Worm (Caenorhabditis elegans) whole organism, L1 larva: Measurements from ENCODE around the gene ptr-18.

ENCODE experiments used
- blmp-1 ChIP-seq: fragments of 150-350 bp; optimal IDR thresholded peaks from 2 replicates; lab custom pipeline; 2014; ENCODE audit warnings: missing biosample characterization, missing genetic modification characterization
- dpl-1 ChIP-seq, 3 experiments: fragments of 150-350 bp in 2 of 3; sonication (generic microtip) in 1 of 3; optimal IDR thresholded peaks; 2 replicates each; lab custom pipeline; 2014 to 2017; ENCODE audit warnings: missing biosample characterization in 3 of 3, missing genetic modification characterization in 3 of 3, missing genetic modification reagents in 3 of 3
- egl-13 ChIP-seq: sonication (generic microtip); optimal IDR thresholded peaks from 2 replicates; lab custom pipeline; 2016; ENCODE audit warnings: missing genotype, missing genetic modification reagents, missing genetic modification characterization, missing compliant biosample characterization
- hpl-2 ChIP-seq: fragments of 150-350 bp; optimal IDR thresholded peaks from 2 replicates; lab custom pipeline; 2014; ENCODE audit warnings: missing biosample characterization, missing genetic modification reagents, missing genetic modification characterization
- lin-14 ChIP-seq: fragments of 200-800 bp; sonication (Bioruptor generic); optimal IDR thresholded peaks from 2 replicates; lab custom pipeline; 2018; ENCODE audit warnings: mild to moderate bottlenecking, missing genetic modification characterization, moderate library complexity, missing compliant biosample characterization
- lin-35 ChIP-seq, 2 experiments: fragments of 150-350 bp; optimal IDR thresholded peaks; 2 replicates each; lab custom pipeline; 2014; ENCODE audit warnings: missing biosample characterization in 2 of 2, missing genetic modification characterization in 2 of 2, missing genetic modification reagents in 2 of 2

Gene ptr-18

DNA sequence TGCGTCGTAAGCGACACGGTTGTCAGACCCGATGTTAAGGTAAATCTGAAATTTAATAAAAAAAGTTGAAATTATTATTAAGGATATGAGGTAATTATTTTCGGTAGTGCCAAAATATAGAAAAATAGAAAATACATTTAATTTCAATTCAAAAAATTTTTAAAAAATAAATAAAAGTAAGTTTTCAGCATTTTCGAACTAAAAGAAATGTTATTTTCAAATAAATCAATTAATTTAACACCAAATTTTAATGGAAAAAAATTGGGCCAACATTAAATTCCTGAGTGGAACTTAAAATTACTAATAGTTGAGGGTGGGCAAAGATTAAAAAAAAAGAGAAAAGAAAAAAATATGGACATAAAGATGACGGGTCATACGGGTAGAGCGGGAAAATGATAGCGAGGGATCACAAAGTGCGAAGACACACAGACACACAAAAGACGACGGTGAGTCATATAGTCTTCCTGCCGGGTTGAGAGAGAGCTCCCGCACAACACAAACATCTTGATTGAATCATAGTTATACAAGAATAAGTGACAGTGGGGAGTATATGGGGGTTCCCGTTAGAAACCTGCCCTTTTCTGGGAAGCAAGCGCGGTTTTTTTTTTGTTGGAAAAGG is 60.6 kb downstream of the ptr-18 start, which contains the start of gene max-2:
max-2 (minus strand) TSS at position 51 of the 619 bp plus-strand sequence.
- TF ChIP-seq egl-13 = no peak
- peak; percentile 40 for TF ChIP-seq blmp-1
- peak; percentile 19 for TF ChIP-seq lin-14 (GFP tag; lab: Kevin White, UChicago)
- peak in 1 of 2 experiments; percentile 6 for TF ChIP-seq lin-35 (GFP tag; optimal IDR thresholded peaks at IDR 0.05; lab: Kevin White, UChicago)
- TF ChIP-seq dpl-1 (GFP tag; optimal IDR thresholded peaks at IDR 0.05; lab: Kevin White, UChicago) = peak in 1 of 3 experiments; percentile 1
- TF ChIP-seq hpl-2 (GFP tag; lab: Kevin White, UChicago) = no peak
